Worm (Caenorhabditis elegans): ENCODE measurements around the gene C29E4.14.

C29E4.14 gene

ce11 chrIII:7891573-7892306, 28.2 kb upstream of the C29E4.14 start, which contains the start of the genes ZK688.5 and fahd-1 (continued):
- peak; percentile 42; the same call in 1 of the 2 replicates for TF ChIP-seq tra-1 (GFP tag; IDR thresholded peaks at IDR 0.05)
- TF ChIP-seq pha-4 (GFP tag; IDR thresholded peaks at IDR 0.05) = no peak; the same call in 1 of the 2 replicates
- peak; percentile 63 for TF ChIP-seq pha-4 (tag; optimal IDR thresholded peaks at IDR 0.05)
- peak; percentile 21 for TF ChIP-seq nhr-102 (tag; optimal IDR thresholded peaks at IDR 0.05)
- TF ChIP-seq F10B5.3 (tag; optimal IDR thresholded peaks at IDR 0.05) = no peak
- TF ChIP-seq nhr-111 (GFP tag; optimal IDR thresholded peaks at IDR 0.05) = no peak
- peak; percentile 84 for TF ChIP-seq hlh-30 (tag; optimal IDR thresholded peaks at IDR 0.05; ENCODE audit: insufficient read depth)
- peak; percentile 18; the same call in 1 of the 2 replicates for TF ChIP-seq T26A8.4 (GFP tag; IDR thresholded peaks at IDR 0.05)
- peak; percentile 45 for TF ChIP-seq nhr-10 (tag; optimal IDR thresholded peaks at IDR 0.05)
- TF ChIP-seq dmd-8 (GFP tag; IDR thresholded peaks at IDR 0.05) = no peak
- peak; percentile 47 for TF ChIP-seq nhr-6 (tag; optimal IDR thresholded peaks at IDR 0.05)
- no peak for TF ChIP-seq aly-2 (tag; optimal IDR thresholded peaks at IDR 0.05)
- peak; percentile 22 for TF ChIP-seq spr-1 (tag; optimal IDR thresholded peaks at IDR 0.05)
- TF ChIP-seq mdl-1 (tag; optimal IDR thresholded peaks at IDR 0.05) = peak; percentile 68 to 94
- TF ChIP-seq T20F7.1 (GFP tag; optimal IDR thresholded peaks at IDR 0.05) = peak; percentile 40
- no peak for TF ChIP-seq F37D6.2 (tag; optimal IDR thresholded peaks at IDR 0.05)
- no peak for TF ChIP-seq lir-3 (tag; optimal IDR thresholded peaks at IDR 0.05)
- TF ChIP-seq mes-2 (tag; optimal IDR thresholded peaks at IDR 0.05; ENCODE audit: poor library complexity, severe bottlenecking) = peak; percentile 72
- TF ChIP-seq Y75B8A.6 (GFP tag; IDR thresholded peaks at IDR 0.05) = no peak

DNA sequence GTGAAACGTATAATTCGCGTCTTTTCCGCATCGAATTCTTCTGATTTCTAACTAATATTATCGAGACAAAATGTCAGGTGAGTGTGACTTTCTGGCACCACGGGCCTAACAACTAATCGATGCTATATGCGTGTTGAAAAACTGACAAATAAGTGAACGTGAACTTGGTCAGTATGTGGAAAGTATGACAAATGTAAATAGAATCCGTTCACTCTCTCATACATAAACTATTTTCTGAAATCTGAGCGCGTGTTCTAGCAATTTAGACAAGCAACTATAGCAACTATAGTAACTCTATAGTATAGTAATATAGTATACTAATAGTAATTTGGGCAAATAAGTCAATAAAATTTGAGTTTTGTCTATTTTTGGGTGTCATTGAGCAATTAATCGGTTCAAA, 27.6 kb upstream of the C29E4.14 start:
- TF ChIP-seq hlh-30 (tag; optimal IDR thresholded peaks at IDR 0.05; ENCODE audit: insufficient read depth) = peak; percentile 12
- no peak for TF ChIP-seq Y48G9A.11 (GFP tag; IDR thresholded peaks at IDR 0.05)
- peak in 1 of 2 experiments; percentile 79 for TF ChIP-seq unc-62 (GFP tag; optimal IDR thresholded peaks at IDR 0.05 in 1 of 2)
- TF ChIP-seq unc-62 (tag; optimal IDR thresholded peaks at IDR 0.05) = no peak

DNA sequence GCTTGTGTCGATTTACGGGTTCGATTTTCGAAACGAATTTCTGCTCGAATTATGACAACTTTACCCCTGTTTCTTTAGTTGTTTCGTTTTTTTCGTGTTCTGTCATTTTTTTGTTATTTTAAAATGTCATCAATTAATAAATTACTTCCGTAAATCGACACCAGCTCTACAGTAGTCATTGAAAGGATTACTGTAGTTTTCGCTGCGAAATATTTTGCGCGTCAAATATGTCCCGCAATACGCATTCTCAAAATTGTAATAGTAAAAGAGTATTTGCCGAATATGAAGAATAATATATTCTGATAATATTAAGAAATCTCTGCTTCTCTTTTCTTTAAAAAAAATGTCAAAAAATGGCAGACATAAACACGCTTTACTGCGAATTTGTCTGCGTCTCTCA, 26.7 kb upstream of the C29E4.14 start:
- TF ChIP-seq ztf-11 (tag; optimal IDR thresholded peaks at IDR 0.05) (no peak), F49E8.2 (tag; optimal IDR thresholded peaks at IDR 0.05; ENCODE audit: borderline replicate concordance) (no peak), Y48G9A.11 (GFP tag; IDR thresholded peaks at IDR 0.05) (no peak), Y5F2A.4 (GFP tag; optimal IDR thresholded peaks at IDR 0.05) (no peak), zag-1 (tag; optimal IDR thresholded peaks at IDR 0.05) (no peak), egl-43 (GFP tag; IDR thresholded peaks at IDR 0.05) (no peak), aha-1 (tag) (no peak), zip-2 (tag; optimal IDR thresholded peaks at IDR 0.05) (no peak), mdt-29 (GFP tag; IDR thresholded peaks at IDR 0.05) (no peak), madf-5 (GFP tag; IDR thresholded peaks at IDR 0.05) (no peak), snpc-4 (tag; optimal IDR thresholded peaks at IDR 0.05) (no peak), lin-38 (GFP tag; IDR thresholded peaks at IDR 0.05) (no peak), F37D6.2 (tag; optimal IDR thresholded peaks at IDR 0.05) (no peak), ceh-44 (GFP tag; IDR thresholded peaks at IDR 0.05) (no peak), F44E2.7 (GFP tag; IDR thresholded peaks at IDR 0.05) (no peak), nhr-237 (tag; optimal IDR thresholded peaks at IDR 0.05) (no peak), ceh-82 (tag; optimal IDR thresholded peaks at IDR 0.05) (no peak)

- TF ChIP-seq nhr-102 (tag; optimal IDR thresholded peaks at IDR 0.05) (no peak), nhr-28 (tag; optimal IDR thresholded peaks at IDR 0.05) (no peak), mdt-29 (GFP tag; IDR thresholded peaks at IDR 0.05) (no peak), nhr-77 (tag; optimal IDR thresholded peaks at IDR 0.05) (no peak), ceh-82 (tag; optimal IDR thresholded peaks at IDR 0.05) (no peak), lin-15B (tag; optimal IDR thresholded peaks at IDR 0.05) (no peak), nhr-11 (tag; optimal IDR thresholded peaks at IDR 0.05) (no peak), hlh-11 (tag; optimal IDR thresholded peaks at IDR 0.05) (no peak), mxl-2 (GFP tag; conservative IDR thresholded peaks at IDR 0.05) (no peak), madf-5 (GFP tag; IDR thresholded peaks at IDR 0.05) (no peak), unc-130 (GFP tag; optimal IDR thresholded peaks at IDR 0.05) (no peak), Y105C5A.15 (GFP tag; IDR thresholded peaks at IDR 0.05) (no peak)
These were observed 25.2 kb upstream of the C29E4.14 start, which contains the start of gene ZK688.4 for ce11 chrIII:7894724-7895123. TSS of gene ZK688.4 (plus strand) at chrIII:7895024.
